Worm (Caenorhabditis elegans): Measurements from ENCODE around the gene K08D8.5.

K08D8.5 gene

DNA sequence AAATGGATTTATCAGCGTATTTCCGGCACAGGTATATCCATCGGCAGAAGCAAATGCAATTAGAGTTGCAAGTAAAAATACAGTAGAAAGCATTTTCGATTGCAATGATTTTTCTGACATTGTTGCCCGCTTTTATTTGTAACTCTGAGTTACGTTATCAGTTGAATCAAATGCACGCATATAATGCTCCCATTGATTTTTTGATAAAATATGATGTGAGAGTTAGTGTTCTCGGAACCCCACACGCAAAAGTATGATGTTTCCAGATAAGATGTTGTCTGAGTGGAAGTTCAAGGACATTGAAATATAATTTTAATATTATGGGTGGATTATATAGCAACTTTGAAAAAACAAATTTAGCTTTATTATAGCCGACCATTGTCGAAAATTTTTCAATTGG is at the start of gene K08D8.5:
TSS of gene K08D8.5 (minus strand) at position 140 of the 400 bp plus-strand sequence.
- no peak for TF ChIP-seq unc-62 (GFP tag; optimal IDR thresholded peaks at IDR 0.05)

DNA sequence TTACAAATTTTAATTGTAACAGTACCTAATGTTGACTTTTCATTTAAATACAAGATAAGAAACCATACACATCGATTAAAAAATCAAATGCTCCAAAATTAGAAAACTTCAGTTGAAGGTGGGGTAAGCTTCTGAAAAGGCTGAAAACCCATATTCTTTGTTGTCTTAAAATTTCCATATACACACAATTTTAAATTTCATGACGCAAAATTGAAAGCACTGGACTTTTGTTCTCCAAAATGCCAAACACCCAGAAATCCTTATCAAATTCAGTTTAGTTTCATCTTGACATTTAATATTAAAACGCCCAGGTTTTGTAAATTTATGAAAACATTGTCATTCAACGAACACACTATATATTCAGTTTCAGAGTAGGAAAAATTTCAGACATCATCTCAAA is 48.2 kb upstream of the K08D8.5 start, which contains the start of gene F55G11.7:
TSS of gene F55G11.7 (plus strand) at position 301 of the 400 bp plus-strand sequence.
- no peak for TF ChIP-seq unc-62 (GFP tag; optimal IDR thresholded peaks at IDR 0.05)

DNA sequence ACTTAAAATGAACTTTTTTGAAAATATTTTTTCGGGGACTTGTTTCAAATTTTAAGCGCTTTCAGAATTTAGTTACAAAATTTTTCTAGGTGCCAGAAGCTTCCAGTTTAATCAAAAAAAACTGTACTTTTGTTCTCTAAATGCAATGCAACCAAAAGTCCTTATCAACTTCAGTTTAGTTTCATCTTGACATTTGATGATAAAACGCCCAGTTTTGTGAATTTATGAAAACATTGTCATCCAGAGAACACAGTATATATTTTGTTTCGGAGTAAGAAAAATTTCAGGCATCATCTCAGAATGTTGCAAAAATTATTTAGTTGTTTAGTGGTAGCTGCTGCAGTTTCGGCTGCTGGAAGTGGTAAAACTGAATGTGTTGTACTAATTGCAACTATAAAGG is 45.8 kb upstream of the K08D8.5 start, which contains the start of gene F55G11.6:
TSS of gene F55G11.6 (plus strand) at position 301 of the 400 bp plus-strand sequence.
- TF ChIP-seq unc-62 (GFP tag; optimal IDR thresholded peaks at IDR 0.05): no peak

DNA sequence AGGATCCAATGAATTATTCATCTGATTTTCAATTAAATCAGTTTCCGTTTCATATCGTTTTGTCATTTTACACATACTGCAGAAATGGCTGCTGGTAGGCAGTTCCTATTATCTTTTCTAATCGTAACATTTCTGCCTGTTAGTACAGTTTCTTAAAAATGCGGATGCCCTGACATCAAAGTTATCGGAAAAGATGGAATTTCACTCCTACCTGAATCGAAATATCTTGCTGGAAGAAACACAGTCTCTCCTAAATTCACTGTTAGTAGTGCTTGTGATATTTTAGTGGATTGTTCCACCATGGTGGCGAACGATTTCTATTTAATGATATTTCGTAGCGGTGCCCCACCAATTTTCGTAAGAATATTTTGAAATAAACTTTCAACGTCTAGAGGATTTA is 36.5 kb upstream of the K08D8.5 start, which contains the start of gene F55G11.10:
TSS of gene F55G11.10 (plus strand) at position 301 of the 400 bp plus-strand sequence.
- no peak for TF ChIP-seq unc-62 (GFP tag; optimal IDR thresholded peaks at IDR 0.05)

DNA sequence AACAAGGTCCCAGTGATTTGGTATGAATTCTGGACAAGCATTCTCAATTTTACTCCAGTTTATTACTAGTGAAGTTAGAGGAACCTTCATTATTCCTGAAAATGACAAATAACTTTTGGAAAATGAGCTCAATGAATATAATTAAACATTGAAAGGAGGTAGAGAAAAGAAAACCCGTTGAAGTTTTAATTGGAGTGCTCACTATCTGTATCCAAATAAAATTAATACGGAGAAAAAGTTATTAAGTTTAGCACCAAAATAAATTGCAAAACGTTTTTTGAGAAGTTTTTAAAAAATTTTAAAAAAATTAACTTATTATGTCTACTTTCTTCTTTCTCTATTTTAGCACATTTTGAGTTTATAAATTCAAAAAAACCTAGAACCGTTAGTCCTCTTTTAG is 34.6 kb upstream of the K08D8.5 start, which contains the start of gene F55G11.1:
TSS of gene F55G11.1 (minus strand) at position 101 of the 400 bp plus-strand sequence.
- no peak for TF ChIP-seq unc-62 (GFP tag; optimal IDR thresholded peaks at IDR 0.05)

DNA sequence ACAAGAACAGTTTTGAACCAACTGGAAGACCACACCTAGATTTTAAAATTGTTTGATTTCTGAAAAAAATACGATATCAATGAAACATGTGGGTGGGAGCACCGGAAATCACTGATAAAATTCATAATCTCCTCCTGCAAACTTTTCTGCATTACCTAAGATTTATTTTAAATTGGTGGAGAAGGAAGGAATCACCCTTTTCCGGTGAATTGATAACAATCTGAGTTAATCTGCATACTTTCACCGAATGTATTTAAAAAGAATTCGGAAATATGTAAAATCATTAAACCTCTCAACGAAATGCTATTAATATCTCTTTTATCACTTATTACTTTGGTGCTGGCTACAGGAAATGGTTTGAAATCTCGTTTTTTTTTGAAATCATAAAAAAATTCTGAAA is 30.7 kb upstream of the K08D8.5 start, which contains the start of gene dct-19:
TSS of gene dct-19 (plus strand) at position 301 of the 400 bp plus-strand sequence.
- no peak for TF ChIP-seq unc-62 (GFP tag; optimal IDR thresholded peaks at IDR 0.05)

DNA sequence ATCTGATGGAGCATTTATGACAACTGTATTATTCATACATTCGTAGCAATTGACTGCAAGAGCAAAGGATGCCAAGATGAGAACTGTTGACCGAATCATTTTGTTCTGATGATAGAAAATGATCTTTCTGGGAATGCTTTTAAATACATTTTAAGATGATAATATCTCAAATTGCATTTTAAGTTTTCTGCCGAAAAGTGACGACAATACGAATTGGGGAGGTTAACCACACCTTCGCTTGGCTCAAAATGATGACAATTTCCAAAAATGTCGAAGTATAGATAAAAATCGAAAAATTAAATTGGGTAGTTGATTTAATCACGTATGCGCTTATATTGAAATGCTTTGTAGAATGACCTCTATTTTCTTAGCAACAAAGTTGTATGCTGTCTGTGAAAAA is 29.3 kb upstream of the K08D8.5 start, which contains the start of gene dod-24:
TSS of gene dod-24 (minus strand) at position 101 of the 400 bp plus-strand sequence.
- TF ChIP-seq unc-62 (GFP tag; optimal IDR thresholded peaks at IDR 0.05): no peak

DNA sequence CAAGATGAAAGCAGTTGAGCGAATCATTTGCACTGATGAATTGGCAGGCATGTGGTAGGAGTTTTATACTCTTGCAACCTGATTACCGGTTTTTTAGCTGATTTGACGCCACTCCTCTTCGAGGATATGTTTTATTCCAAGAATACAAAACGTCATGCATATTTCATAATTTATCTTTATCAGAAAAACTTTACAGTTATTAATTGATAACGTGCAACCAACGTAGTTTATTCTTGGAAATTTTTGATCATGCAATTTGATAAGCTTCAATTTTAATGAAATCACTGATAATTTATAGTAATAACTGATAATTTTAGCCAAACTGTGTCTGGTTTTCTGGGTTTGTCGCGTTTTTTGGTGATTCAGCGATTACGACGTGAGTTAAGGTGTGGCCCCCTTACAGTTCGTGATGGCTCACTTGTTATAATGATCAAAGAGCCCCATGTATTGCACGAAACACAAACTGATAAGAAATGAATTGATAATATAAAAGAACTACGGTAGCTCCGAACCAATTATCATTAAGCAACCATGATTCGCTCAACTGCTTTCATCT is 24.4 kb upstream of the K08D8.5 start, which contains the start of the genes cld-1 and dod-21:
TSS of gene cld-1 (minus strand) at position 51 of the 556 bp plus-strand sequence.
TSS of gene dod-21 (plus strand) at position 518 of the 556 bp plus-strand sequence.
- no peak for TF ChIP-seq unc-62 (GFP tag; optimal IDR thresholded peaks at IDR 0.05)

DNA sequence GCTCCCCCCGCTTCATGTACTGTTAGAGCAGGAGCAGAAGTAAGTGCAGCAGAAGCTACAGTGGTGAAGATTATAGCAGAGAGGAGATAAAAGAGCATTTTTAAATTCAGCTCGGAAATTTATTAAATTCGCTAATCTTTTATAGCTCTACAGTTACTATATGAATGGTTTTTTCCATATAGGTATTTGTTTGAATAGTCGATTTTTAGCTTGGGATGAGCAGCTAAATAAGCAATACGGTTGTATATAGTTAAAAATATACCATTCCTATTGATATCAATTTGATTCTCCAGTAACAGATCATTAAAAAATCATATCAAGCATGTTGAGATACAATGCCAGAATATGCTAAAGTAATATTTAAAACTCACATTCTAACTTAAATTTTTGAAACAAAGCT is 14.7 kb upstream of the K08D8.5 start, which contains the start of gene srlf-5:
TSS of gene srlf-5 (minus strand) at position 101 of the 400 bp plus-strand sequence.
- no peak for TF ChIP-seq unc-62 (GFP tag; optimal IDR thresholded peaks at IDR 0.05)

DNA sequence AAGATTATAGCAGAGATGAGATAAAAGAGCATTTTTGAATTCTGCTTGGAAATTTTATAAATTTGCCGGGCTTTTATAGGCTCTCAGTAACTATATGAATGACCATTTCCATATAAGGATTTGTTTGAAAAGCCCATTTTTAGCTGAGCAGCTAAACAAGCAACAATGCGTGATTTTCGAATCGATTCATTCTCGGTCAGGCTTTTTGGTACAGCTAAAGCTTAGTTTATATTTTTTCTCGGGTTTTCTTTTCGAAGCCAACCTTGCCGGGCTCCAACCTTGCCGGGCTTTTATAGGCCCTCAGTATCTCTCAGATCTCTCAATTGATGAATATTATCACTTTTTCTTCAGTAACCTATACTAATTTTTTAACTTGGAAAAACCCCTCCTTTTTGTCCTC is 12.4 kb upstream of the K08D8.5 start, which contains the start of gene srlf-4:
TSS of gene srlf-4 (minus strand) at position 101 of the 400 bp plus-strand sequence.
- TF ChIP-seq unc-62 (GFP tag; optimal IDR thresholded peaks at IDR 0.05): no peak

DNA sequence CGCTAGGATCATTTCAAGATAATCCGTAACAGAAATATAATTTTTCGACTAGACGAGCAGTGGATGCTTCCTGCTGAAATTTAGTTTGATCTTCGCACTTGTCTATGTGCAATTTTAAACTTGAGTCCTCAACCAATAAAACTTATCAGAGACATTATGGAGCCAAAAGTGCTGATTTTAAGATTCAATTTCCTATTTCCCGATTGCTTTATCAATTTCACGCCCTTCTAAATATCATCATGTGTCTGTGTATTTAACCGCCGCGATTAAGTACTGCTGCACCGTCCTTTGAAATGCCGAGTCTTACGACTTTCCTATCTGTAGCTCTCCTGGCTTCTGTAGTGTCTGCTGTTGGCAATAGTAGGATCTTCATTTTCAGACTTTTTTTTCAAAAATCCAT is 9.1 kb upstream of the K08D8.5 start, which contains the start of gene C32H11.4:
TSS of gene C32H11.4 (plus strand) at position 238 of the 400 bp plus-strand sequence.
- no peak for TF ChIP-seq unc-62 (GFP tag; optimal IDR thresholded peaks at IDR 0.05)

DNA sequence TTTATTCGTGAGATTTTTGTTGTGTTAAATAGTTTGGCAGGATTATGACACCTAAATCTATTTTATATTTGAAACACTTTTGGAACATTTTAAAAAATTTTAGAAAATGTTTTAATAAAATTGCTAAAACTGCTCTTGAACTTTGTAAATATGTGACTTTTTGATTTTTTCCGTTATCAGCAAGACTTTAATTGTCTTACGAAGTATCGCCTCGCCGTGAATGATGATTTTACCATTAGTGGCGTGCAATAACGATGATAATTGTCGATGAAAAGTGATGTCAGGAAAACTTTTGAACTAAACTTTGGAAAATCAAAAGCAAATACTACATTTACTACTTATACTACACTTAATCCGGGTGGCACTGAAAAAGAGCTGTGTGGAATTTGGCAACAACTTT is 8.6 kb upstream of the K08D8.5 start:
- TF ChIP-seq unc-62 (GFP tag; optimal IDR thresholded peaks at IDR 0.05): no peak

DNA sequence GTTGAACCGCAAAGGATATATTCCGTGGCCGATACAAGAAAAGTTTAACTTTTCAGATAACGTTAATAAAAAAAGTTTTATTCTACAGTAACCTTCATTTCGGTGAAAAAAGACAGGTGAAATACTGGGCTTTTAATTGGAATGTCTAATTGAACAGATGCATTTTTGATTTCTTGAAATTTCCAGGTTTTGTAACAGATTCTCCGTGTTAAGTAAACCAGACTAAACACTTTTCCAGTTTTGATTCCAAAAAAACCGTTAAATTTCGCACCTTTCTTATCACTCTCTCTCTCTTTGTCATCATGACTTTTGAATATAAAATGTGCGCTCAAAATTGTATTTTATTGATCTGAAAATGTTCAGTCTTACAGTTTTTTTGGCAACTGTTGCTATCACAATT is 6.3 kb upstream of the K08D8.5 start, which contains the start of gene C32H11.3:
TSS of gene C32H11.3 (plus strand) at position 301 of the 400 bp plus-strand sequence.
- TF ChIP-seq unc-62 (GFP tag; optimal IDR thresholded peaks at IDR 0.05): no peak

DNA sequence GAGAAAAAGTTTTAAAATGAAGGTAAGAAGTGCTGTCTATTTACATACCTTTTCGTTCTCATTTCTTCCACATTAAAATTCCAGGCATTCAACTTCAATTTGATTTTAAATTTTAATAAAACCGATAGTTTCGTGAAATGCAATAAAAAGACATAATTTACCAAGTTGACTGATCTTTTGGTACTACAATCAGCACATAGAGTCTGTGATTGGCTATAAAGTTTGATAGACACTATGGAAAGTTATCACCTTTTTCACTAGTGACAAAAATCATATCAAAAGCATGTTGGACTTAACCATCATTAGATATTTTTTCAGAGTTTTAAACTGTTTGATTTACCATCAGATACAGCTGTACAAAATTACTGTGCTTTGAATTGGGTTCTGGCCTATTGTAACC is 3.5 kb upstream of the K08D8.5 start, which contains the start of gene srz-15:
TSS of gene srz-15 (plus strand) at position 301 of the 400 bp plus-strand sequence.
- TF ChIP-seq unc-62 (GFP tag; optimal IDR thresholded peaks at IDR 0.05): no peak

DNA sequence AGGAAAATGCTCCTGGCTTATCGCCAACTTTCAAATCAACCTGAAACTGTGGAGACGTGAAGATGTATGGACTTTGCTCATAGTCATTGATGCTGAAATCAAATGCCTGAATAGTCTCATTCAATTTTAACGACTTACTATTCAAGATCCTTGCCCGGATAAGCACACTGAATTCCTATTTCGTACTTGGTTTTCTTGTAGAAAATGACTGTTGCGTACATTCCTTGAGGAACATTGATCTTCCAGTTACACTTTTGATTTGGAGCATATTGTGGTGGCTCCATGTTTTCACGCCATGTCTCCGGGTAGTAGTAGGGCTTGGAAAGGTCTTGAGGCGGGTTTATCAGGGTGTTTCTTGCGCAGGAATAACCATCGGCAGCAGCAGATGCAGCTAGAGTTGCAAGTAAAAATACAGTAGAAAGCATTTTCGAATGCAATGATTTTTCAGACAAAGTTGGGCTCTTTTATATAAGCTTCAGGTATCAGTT is 2.6 kb upstream of the K08D8.5 start, which contains the start of gene irg-6:
TSS of gene irg-6 (minus strand) at position 438 of the 488 bp plus-strand sequence.
- TF ChIP-seq unc-62 (GFP tag; optimal IDR thresholded peaks at IDR 0.05): no peak

DNA sequence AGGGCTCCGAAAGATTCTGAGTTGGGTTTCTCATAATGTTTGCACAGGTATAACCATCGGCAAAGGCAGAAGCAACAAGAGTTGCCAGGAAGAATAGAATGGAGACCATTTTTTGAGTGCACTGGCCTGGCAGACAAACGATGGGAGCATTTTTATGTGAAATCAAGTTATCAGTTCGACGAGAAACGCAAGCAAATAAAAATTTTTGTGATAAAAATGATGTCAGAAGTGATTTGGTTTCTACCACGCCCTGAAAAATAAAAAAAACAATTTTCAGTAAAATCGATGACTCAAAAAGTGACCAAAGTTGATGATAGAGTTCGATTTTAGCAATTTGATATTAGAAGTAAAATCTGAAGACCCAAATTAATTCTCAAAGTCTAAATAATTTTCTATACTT is 2.1 kb downstream of the K08D8.5 start, which contains the start of gene K08D8.4:
TSS of gene K08D8.4 (minus strand) at position 128 of the 400 bp plus-strand sequence.
- no peak for TF ChIP-seq unc-62 (GFP tag; optimal IDR thresholded peaks at IDR 0.05)

All from whole organism, dauer.